Fruit fly (Drosophila melanogaster) S2 (cell line): ENCODE results near the gene CG5846.

Experiments used
- CG8478 ChIP-seq: fragments of >200 bp; optimal IDR thresholded peaks from 2 replicates; lab custom pipeline; 2018
- CTCF ChIP-seq, 2 experiments: fragments of >200 bp; optimal IDR thresholded peaks; 2 replicates each; lab custom pipeline; 2018

dm6 chr2L:9911783-9912182, 45.3 kb downstream of the CG5846 start:
- TF ChIP-seq CTCF (optimal IDR thresholded peaks at IDR 0.05; lab: Kevin White, UChicago) (no peak), CG8478 (lab: Kevin White, UChicago) (no peak)
